Worm (Caenorhabditis elegans) whole organism, L4/young adult: ENCODE measurements around the gene gcy-13.
"Not testable (repeated sequence)": the region's sequence is repeated elsewhere in the genome, so short reads cannot be mapped to it uniquely, and the experiment has no call there.

Experiments
- W03F9.2 ChIP-seq: fragments of 150-350 bp; optimal IDR thresholded peaks from 2 replicates; lab custom pipeline; 2014; ENCODE audit warnings: missing biosample characterization, missing genetic modification characterization
- dao-5 ChIP-seq: sonication (generic microtip); optimal IDR thresholded peaks from 2 replicates; lab custom pipeline; 2016; ENCODE audit warnings: missing genotype, missing genetic modification characterization, moderate library complexity, missing compliant biosample characterization
- him-1 ChIP-seq: sonication (generic microtip); optimal IDR thresholded peaks from 2 replicates; lab custom pipeline; 2016; ENCODE audit warnings: missing genotype, missing genetic modification reagents, missing genetic modification characterization, missing compliant biosample characterization

gcy-13 gene

DNA sequence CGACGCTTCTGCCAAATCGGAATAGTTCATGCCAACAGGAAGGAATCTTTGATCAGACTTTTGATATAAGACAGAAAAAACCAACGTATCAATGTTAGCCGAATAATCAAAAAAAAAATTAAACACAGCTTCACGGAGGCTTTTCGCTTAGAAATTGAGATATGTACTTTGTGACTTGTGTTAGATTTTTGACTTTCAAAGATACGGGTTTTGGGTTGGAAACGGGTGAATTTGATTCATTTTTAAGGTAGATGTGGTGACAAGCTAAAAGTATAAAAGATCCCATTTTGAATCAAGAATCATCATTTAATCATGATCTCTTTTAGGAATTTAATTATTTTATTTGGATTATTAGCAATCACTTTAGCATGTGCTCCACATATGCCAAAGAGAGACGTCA, 33.0 kb upstream of the gcy-13 start, which contains the start of gene K01D12.8:
Gene K01D12.8, plus strand, starts transcription at position 301 of the 400 bp plus-strand sequence.
- TF ChIP-seq W03F9.2 (tag; lab: Kevin White, UChicago) = no peak
- TF ChIP-seq dao-5 = no peak
- no peak for TF ChIP-seq him-1 (tag; lab: Kevin White, UChicago)

DNA sequence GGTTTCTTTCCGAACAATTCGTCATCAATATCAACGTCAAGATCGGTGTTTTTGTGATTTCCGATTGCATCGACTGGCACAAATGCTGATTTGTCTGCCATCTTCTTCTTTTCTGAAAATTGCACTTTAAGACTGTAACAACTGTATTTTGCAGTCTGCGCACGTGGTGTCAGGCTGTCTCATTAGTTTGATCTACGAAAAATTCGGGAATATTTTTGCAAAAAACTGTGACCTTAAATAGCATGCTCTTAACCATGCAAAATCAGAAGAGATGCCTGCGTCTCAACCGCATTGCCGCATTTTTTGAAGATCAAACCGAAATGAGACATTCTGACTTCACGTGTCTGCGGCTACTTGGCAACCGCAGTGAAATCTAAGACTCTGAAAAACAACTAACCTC, 32.0 kb upstream of the gcy-13 start, which contains the start of gene K01D12.7:
Gene K01D12.7, minus strand, starts transcription at position 101 of the 400 bp plus-strand sequence.
- no peak for TF ChIP-seq W03F9.2 (tag; lab: Kevin White, UChicago)
- TF ChIP-seq him-1 (tag; lab: Kevin White, UChicago) = no peak

DNA sequence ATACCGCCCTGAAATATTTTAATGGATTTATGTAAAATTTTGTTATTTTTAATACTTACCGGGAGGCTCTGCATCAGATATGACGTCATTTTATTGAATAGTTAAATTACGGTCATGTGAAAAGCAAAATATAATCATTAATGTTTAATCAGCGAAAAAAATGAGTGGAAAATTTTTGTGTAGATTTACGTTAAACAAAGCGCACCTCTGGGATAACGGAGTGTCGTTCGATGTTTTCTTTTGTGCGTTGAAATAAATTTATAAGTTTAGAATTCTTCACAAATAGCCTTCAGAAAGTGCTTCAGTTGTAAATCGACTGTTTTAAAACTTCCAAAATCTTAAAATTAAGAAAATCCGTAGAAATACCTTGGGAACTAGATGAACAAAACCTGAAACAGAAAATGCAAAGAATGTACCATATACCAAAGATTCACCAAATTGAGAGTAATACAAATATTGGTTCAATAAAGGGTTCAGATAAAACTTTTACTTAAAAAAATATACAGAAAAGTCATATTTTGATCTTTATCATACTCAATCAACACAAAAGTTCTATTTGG, 31.4 kb upstream of the gcy-13 start, which contains the start of the genes K01D12.20 and miga-1:
Gene K01D12.20, minus strand, starts transcription at position 138 of the 560 bp plus-strand sequence.
Gene miga-1, minus strand, starts transcription at position 183 of the 560 bp plus-strand sequence.
- no peak for TF ChIP-seq dao-5
- no peak for TF ChIP-seq W03F9.2 (tag; lab: Kevin White, UChicago)
- TF ChIP-seq him-1 (tag; lab: Kevin White, UChicago) = no peak

DNA sequence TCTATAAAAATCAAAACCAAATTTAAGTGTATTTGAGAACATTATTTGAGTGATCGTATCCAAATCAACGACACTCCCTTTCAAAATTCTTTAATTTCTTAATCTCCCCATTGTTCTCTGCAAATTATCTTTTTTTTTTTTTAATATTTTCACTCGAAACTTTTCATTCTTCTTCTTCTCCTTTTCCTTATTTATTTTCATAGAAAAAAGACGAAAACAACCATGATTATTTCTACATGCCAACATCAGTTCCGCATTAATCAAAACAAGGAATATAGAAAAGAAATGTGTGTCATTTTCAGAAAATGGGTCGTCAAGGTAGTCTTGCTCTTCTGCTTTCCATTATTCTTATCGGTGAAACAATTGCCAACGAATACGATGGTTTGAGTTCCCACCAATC, 28.2 kb upstream of the gcy-13 start, which contains the start of gene K01D12.5:
Gene K01D12.5, plus strand, starts transcription at position 301 of the 400 bp plus-strand sequence.
- TF ChIP-seq him-1 (tag; lab: Kevin White, UChicago) = no peak
- no peak for TF ChIP-seq W03F9.2 (tag; lab: Kevin White, UChicago)
- no peak for TF ChIP-seq dao-5

DNA sequence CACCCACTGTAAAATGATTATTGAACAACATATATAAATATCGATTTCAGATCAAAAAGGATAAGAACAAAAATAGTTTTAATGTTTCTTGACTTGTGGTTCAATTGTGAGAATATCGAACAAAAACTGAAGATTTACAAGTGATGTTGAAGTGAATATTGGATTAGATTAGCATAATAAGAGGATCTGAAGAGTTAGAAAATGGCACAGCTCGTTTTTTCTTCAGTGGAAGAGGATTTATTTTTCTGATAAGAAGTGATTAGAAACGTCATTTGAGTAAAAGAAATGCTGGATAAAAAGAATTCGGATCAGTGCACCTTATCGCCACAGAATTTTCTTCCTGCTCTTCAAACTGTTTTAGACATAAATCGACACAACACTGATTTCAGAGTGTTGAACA, 26.4 kb upstream of the gcy-13 start, which contains the start of gene twk-14:
Gene twk-14, minus strand, starts transcription at position 8 of the 400 bp plus-strand sequence.
- TF ChIP-seq W03F9.2 (tag; lab: Kevin White, UChicago) = no peak
- no peak for TF ChIP-seq him-1 (tag; lab: Kevin White, UChicago)
- TF ChIP-seq dao-5 = no peak

DNA sequence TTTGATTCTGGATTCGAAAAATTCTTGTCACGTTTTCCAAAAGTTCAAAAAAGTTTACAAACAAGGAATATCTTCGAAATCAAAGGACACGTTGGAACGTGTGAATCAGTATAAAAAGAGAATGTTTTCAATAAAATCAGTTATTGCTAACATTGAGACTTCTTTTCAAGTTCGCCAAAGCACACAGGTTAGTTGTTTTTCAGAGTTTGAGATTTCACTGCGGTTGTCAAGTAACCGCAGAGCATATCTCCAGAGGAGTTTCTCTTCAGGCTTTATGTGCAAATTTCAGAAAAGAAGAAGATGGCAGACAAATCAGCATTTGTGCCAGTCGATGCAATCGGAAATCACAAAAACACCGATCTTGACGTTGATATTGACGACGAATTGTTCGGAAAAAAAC, 16.8 kb upstream of the gcy-13 start, which contains the start of gene K01D12.15:
Gene K01D12.15, plus strand, starts transcription at position 301 of the 400 bp plus-strand sequence.
- TF ChIP-seq dao-5 (no peak), him-1 (tag; lab: Kevin White, UChicago) (no peak), W03F9.2 (tag; lab: Kevin White, UChicago) (no peak)

DNA sequence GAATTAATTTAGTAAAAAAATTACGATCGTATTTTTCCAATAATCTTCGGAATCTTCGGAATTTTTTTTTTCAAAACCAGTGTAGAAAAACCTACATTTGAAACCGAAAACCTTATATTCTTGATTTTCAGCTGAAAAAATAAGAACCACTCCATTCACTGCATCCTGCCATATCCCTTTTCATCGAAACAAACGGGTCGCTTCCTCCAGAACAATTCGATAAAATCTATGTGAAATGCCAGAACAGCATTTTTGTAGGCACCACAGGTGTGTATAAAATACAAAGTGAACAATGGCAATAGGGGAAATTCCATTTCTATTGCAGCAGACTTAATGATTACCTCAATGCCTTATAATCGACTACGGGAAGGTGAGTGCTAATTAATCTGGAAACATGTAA, 7.9 kb upstream of the gcy-13 start, which contains the start of gene K01D12.1:
Gene K01D12.1, plus strand, starts transcription at position 301 of the 400 bp plus-strand sequence.
- no peak for TF ChIP-seq him-1 (tag; lab: Kevin White, UChicago)
- no peak for TF ChIP-seq dao-5
- TF ChIP-seq W03F9.2 (tag; lab: Kevin White, UChicago) = no peak

DNA sequence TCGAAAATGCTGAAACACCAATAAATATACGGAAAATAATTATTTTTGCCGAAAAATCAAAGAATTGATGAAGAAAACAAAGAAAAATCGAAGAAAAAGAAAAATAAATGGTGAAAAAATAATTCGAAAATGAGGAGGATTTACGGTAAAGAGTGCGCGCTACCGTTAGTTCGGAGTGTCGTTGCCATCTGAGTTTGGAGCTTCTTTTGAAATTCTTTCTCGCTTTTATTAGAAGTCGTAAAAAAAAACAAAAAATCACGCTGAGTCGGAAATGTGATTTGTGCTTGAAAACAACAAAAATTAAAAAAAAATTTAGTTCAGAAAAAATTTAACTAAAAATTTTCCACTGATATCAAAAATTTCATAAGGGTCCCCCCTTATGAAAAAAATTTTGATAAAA, 4.9 kb upstream of the gcy-13 start, which contains the start of gene F23H12.10:
Gene F23H12.10, minus strand, starts transcription at position 12 of the 400 bp plus-strand sequence.
- not testable (repeated sequence) for TF ChIP-seq dao-5; him-1 (tag; lab: Kevin White, UChicago); W03F9.2 (tag; lab: Kevin White, UChicago)

DNA sequence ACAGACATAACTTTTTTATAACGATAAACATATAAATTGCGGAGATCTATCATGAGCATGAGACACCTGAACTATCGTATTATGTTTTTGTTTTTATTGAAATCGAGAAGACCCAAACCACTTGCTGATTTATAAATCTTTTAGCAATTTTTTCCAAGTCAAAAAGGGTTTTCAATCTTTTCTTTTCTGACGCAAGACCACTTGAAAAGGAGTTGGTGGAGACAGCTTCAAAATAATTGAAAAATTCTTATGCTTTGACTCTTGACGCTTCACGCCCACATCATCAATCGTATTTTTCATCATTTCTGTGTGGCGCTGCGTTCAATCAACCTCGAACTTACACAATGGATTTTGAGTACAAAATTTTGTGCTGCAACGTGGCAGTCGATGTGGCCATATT, 2.0 kb upstream of the gcy-13 start, which contains the start of gene F23H12.7:
Gene F23H12.7, plus strand, starts transcription at position 301 of the 400 bp plus-strand sequence.
- no peak for TF ChIP-seq W03F9.2 (tag; lab: Kevin White, UChicago)
- TF ChIP-seq dao-5 = no peak
- no peak for TF ChIP-seq him-1 (tag; lab: Kevin White, UChicago)

DNA sequence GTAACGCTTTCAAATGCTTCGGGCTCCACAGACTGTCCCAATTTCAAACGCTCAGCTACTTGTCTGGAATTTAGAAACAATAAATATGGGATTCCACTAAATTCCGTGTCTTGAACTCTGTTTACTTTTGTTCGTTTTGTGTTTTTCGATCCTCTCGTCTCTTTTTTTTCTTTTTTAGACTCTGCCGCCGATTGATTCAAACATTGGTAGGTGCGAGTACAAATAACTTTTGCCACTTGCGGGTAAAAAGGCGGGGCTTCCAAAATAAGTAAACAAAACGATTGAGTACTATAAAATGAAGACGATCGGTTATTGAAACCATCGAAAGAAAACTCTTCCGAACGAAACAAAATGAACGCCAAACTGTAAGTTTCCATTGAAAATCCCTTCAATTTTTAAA, 4.2 kb downstream of the gcy-13 start, which contains the start of gene fipr-2:
Gene fipr-2, plus strand, starts transcription at position 245 of the 400 bp plus-strand sequence.
- TF ChIP-seq him-1 (tag; lab: Kevin White, UChicago) = no peak
- TF ChIP-seq W03F9.2 (tag; lab: Kevin White, UChicago) = no peak
- TF ChIP-seq dao-5 = no peak

DNA sequence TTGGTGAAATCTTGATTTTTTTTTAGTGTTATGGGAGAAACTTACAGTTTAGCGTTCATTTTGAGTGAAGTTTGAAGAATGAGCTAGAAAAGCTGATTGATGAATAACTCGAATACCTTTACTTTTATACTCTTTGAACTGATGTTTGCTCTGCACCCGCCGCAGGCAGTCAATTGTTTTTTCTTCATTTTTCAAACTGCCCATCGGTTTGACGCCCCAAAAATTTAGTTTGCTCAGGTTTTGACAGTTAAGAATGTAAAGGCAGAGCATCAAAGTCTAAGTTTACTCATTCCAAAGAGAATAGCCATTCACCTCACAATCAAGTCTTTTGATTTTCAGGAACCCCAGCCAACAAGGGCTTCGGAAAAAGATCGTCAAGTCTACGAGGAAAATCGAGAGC, 7.7 kb downstream of the gcy-13 start, which contains the start of gene fipr-1:
Gene fipr-1, minus strand, starts transcription at position 101 of the 400 bp plus-strand sequence.
- TF ChIP-seq W03F9.2 (tag; lab: Kevin White, UChicago) (no peak), him-1 (tag; lab: Kevin White, UChicago) (no peak), dao-5 (no peak)

DNA sequence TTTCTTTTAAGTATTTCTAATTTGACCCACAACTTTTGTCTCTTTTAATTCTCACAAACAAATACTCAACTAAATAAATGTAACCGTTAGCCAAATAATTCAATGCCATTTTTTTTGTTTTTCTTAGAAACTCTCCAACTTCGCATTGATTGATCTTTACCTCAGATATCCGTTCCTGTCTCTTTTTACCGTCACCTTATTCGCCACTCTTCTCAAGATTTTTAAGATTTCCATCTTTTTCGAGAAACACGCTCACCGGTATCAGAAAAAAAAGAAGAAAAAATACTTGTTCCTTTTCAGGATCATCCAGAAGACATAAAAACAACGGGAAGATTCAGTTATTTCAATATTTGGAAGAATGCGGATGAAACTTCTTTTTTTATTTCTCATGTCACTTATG, 11.0 kb downstream of the gcy-13 start, which contains the start of gene F23H12.5:
Gene F23H12.5, plus strand, starts transcription at position 301 of the 400 bp plus-strand sequence.
- TF ChIP-seq him-1 (tag; lab: Kevin White, UChicago) (no peak), dao-5 (no peak), W03F9.2 (tag; lab: Kevin White, UChicago) (no peak)

DNA sequence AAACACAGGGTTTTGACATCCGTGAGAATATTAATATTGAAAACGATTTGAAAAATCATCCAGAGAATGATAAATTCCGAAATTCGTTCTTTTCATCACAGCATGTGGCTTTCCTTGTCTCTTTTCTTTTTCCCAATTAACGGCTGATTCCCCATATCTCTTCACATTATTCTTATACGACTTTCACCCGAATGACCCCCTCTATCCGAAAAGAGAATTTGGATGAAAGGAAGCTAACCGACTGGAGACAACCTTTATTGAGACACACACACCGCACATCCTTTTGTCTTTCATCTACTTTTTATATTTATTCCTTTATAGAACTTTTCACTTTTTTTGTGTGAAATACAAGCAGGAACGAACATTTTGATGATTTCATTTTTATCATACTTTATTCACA, 11.7 kb downstream of the gcy-13 start:
- TF ChIP-seq W03F9.2 (tag; lab: Kevin White, UChicago) (no peak), him-1 (tag; lab: Kevin White, UChicago) (no peak), dao-5 (no peak)
